Worm (Caenorhabditis elegans) whole organism, mixed stage, embryonic: Measurements from ENCODE around the gene F59A1.12.

ENCODE experiments used
- ces-1 ChIP-seq: fragments of 150-350 bp; optimal IDR thresholded peaks from 2 replicates; lab custom pipeline; 2014; ENCODE audit warnings: missing biosample characterization, missing genetic modification reagents, missing genetic modification characterization
- lin-13 ChIP-seq: fragments of 150-350 bp; optimal IDR thresholded peaks from 2 replicates; lab custom pipeline; 2014; ENCODE audit warnings: missing biosample characterization, missing genetic modification characterization
- lsy-2 ChIP-seq: fragments of 150-350 bp; optimal IDR thresholded peaks from 2 replicates; lab custom pipeline; 2014; ENCODE audit warnings: missing biosample characterization, missing genetic modification characterization
- sptf-1 ChIP-seq: sonication (generic microtip); optimal IDR thresholded peaks from 2 replicates; lab custom pipeline; 2017; ENCODE audit warnings: mild to moderate bottlenecking, missing genetic modification characterization, moderate library complexity, missing compliant biosample characterization
- unc-120 ChIP-seq: sonication (generic microtip); optimal IDR thresholded peaks from 2 replicates; lab custom pipeline; 2017; ENCODE audit warnings: missing genetic modification characterization, missing compliant biosample characterization; ENCODE audit not compliant: poor library complexity, severe bottlenecking

DNA sequence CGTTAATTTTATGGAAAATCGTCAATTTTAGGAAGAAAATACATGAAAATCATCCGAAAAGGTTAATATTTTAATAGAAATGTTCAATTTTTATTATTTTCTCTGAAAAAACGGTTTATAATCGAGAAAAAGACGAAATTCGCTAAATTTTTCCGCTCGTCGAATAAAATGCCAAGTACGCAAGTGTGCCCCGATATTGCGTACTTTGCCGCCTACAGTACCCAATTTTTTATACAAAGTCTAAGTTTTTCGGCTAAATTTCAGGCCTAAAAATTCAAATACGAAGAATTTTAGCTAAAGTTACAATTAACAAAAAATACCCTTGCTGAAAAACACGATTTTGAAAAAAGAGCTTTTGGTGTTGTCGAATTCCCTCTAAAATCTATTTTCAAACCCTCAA is 8.8 kb downstream of the F59A1.12 start:
- TF ChIP-seq ces-1 (GFP tag; lab: Kevin White, UChicago): no peak
- no peak for TF ChIP-seq lsy-2 (tag; lab: Kevin White, UChicago)
- TF ChIP-seq lin-13 (tag; lab: Kevin White, UChicago): no peak
- no peak for TF ChIP-seq sptf-1 (tag; lab: Kevin White, UChicago)
- TF ChIP-seq unc-120: no peak
